ENCODE assay signal across 6 worm cellular contexts in the genomic region with DNA sequence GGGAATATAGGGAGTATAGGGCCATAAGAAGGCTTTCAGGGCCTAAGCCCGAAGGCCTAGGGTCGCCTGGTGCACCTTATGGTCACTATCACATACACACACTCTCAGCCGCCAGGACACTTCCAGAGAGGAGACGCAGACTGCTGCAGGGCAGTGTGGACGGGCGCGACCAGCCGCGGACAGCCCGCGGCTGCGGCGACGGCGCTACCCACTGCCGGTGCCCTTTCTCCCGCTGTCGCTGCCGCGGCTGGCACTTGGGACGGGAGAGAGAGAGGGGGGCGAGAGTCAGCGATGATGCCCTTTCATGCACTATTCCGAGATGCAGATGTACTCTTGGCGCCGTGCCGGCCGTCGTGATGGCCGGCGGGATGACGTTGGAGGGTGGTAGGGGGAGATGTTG.
TF ChIP-seq lines count a peak whose summit lies in the region.

No protein-coding gene starts in this region.

TF ChIP-seq in whole organism, L1 larva, 84 proteins besides CTCF, POLR2A, EP300 and RAD21 (continued from another document):
- TF ChIP-seq ceh-8 (GFP tag; optimal IDR thresholded peaks at IDR 0.05; lab: Kevin White, UChicago) (peak; percentile 92), lsy-2 (tag; optimal IDR thresholded peaks at IDR 0.05; lab: Kevin White, UChicago) (peak in 1 of 2 experiments; percentile 6), ztf-11 (tag; optimal IDR thresholded peaks at IDR 0.05; lab: Kevin White, UChicago) (peak in 1 of 2 experiments; percentile 43), tbx-2 (tag; optimal IDR thresholded peaks at IDR 0.05; lab: Kevin White, UChicago) (no peak), jun-1 (tag; optimal IDR thresholded peaks at IDR 0.05; lab: Kevin White, UChicago) (peak; percentile 24), snu-23 (GFP tag; optimal IDR thresholded peaks at IDR 0.05; lab: Kevin White, UChicago) (peak; percentile 20), nhr-85 (tag; lab: Kevin White, UChicago) (no peak), skn-1 (tag; optimal IDR thresholded peaks at IDR 0.05; lab: Kevin White, UChicago) (peak; percentile 46), nhr-47 (tag; optimal IDR thresholded peaks at IDR 0.05; lab: Kevin White, UChicago) (peak; percentile 46), tlp-1 (tag; optimal IDR thresholded peaks at IDR 0.05; lab: Kevin White, UChicago) (no peak), mep-1 (tag; optimal IDR thresholded peaks at IDR 0.05; lab: Kevin White, UChicago) (peak; percentile 14), sptf-1 (tag; optimal IDR thresholded peaks at IDR 0.05; lab: Kevin White, UChicago) (no peak), lin-14 (GFP tag; optimal IDR thresholded peaks at IDR 0.05; lab: Kevin White, UChicago) (peak; percentile 67), swsn-7 (tag; optimal IDR thresholded peaks at IDR 0.05; lab: Kevin White, UChicago) (peak; percentile 35), nhr-20 (tag; optimal IDR thresholded peaks at IDR 0.05; lab: Kevin White, UChicago) (peak; percentile 5), aha-1 (tag; optimal IDR thresholded peaks at IDR 0.05; lab: Kevin White, UChicago) (no peak), fkh-4 (tag; optimal IDR thresholded peaks at IDR 0.05; lab: Kevin White, UChicago; ENCODE audit: borderline replicate concordance) (no peak), efl-1 (optimal IDR thresholded peaks at IDR 0.05; lab: Kevin White, UChicago) (peak in 1 of 2 experiments; percentile 5), efl-1 (GFP tag; optimal IDR thresholded peaks at IDR 0.05 in 1 of 2; lab: Kevin White, UChicago) (peak in 1 of 2 experiments; percentile 34)
TF ChIP-seq in whole organism, L1 larva: peak in this region for 20.

TF ChIP-seq in whole organism, L2 larva, 48 proteins besides CTCF, POLR2A, EP300 and RAD21 (continued from another document and continues in another):
- TF ChIP-seq sem-4 (tag; optimal IDR thresholded peaks at IDR 0.05; lab: Kevin White, UChicago) (peak; percentile 12), Y55F3AM.14 (GFP tag; optimal IDR thresholded peaks at IDR 0.05; lab: Kevin White, UChicago) (peak; percentile 65), dmd-4 (tag; optimal IDR thresholded peaks at IDR 0.05; lab: Kevin White, UChicago) (no peak), mdl-1 (tag; optimal IDR thresholded peaks at IDR 0.05; lab: Kevin White, UChicago) (peak; percentile 54 to 62), gmeb-1 (tag; optimal IDR thresholded peaks at IDR 0.05; lab: Kevin White, UChicago) (no peak), skn-1 (tag; optimal IDR thresholded peaks at IDR 0.05; lab: Kevin White, UChicago) (no peak), lin-13 (GFP tag; optimal IDR thresholded peaks at IDR 0.05; lab: Kevin White, UChicago) (peak; percentile 32), elt-3 (tag; optimal IDR thresholded peaks at IDR 0.05; lab: Kevin White, UChicago) (no peak), ama-1 (optimal IDR thresholded peaks at IDR 0.05; lab: Kevin White, UChicago) (no peak), ZK546.5 (tag; optimal IDR thresholded peaks at IDR 0.05; lab: Kevin White, UChicago) (no peak), unc-39 (tag; optimal IDR thresholded peaks at IDR 0.05; lab: Kevin White, UChicago) (no peak), lin-39 (tag; optimal IDR thresholded peaks at IDR 0.05; lab: Kevin White, UChicago) (no peak), blmp-1 (tag; optimal IDR thresholded peaks at IDR 0.05; lab: Kevin White, UChicago; ENCODE audit: insufficient read depth) (peak; percentile 20), mbf-1 (tag; optimal IDR thresholded peaks at IDR 0.05; lab: Kevin White, UChicago) (no peak), peb-1 (tag; optimal IDR thresholded peaks at IDR 0.05; lab: Kevin White, UChicago) (peak; percentile 97), nhr-21 (tag; optimal IDR thresholded peaks at IDR 0.05; lab: Kevin White, UChicago) (peak; percentile 69), unc-55 (GFP tag; optimal IDR thresholded peaks at IDR 0.05; lab: Kevin White, UChicago) (peak; percentile 49), mab-5 (tag; optimal IDR thresholded peaks at IDR 0.05; lab: Kevin White, UChicago) (no peak), fos-1 (tag; optimal IDR thresholded peaks at IDR 0.05; lab: Kevin White, UChicago) (peak; percentile 41), R02D3.7 (tag; optimal IDR thresholded peaks at IDR 0.05; lab: Kevin White, UChicago) (no peak), zag-1 (tag; optimal IDR thresholded peaks at IDR 0.05; lab: Kevin White, UChicago) (peak; percentile 66), nhr-77 (tag; optimal IDR thresholded peaks at IDR 0.05; lab: Kevin White, UChicago) (no peak), nhr-12 (tag; optimal IDR thresholded peaks at IDR 0.05; lab: Kevin White, UChicago) (no peak)

TF ChIP-seq in whole organism, L3 larva, 47 proteins besides CTCF, POLR2A, EP300 and RAD21 (continued from another document and continues in another):
- TF ChIP-seq nhr-237 (tag; optimal IDR thresholded peaks at IDR 0.05; lab: Kevin White, UChicago) (no peak), nhr-11 (tag; optimal IDR thresholded peaks at IDR 0.05; lab: Kevin White, UChicago) (peak; percentile 10), nhr-67 (tag; optimal IDR thresholded peaks at IDR 0.05; lab: Kevin White, UChicago) (no peak), ztf-11 (tag; optimal IDR thresholded peaks at IDR 0.05; lab: Kevin White, UChicago) (no peak), eor-1 (tag; optimal IDR thresholded peaks at IDR 0.05; lab: Kevin White, UChicago) (no peak), pha-4 (tag; optimal IDR thresholded peaks at IDR 0.05; lab: Kevin White, UChicago) (peak; percentile 40), egl-5 (tag; optimal IDR thresholded peaks at IDR 0.05; lab: Kevin White, UChicago) (no peak), fkh-2 (tag; optimal IDR thresholded peaks at IDR 0.05; lab: Kevin White, UChicago) (no peak), ZK546.5 (tag; optimal IDR thresholded peaks at IDR 0.05; lab: Kevin White, UChicago) (no peak), elt-3 (tag; optimal IDR thresholded peaks at IDR 0.05; lab: Kevin White, UChicago) (peak in 1 of 3 experiments; percentile 74), jun-1 (tag; optimal IDR thresholded peaks at IDR 0.05; lab: Kevin White, UChicago) (peak; percentile 24), unc-62 (GFP tag; optimal IDR thresholded peaks at IDR 0.05; lab: Kevin White, UChicago) (peak; percentile 77), hmg-11 (tag; optimal IDR thresholded peaks at IDR 0.05; lab: Kevin White, UChicago) (peak; percentile 78), ama-1 (optimal IDR thresholded peaks at IDR 0.05; lab: Kevin White, UChicago) (no peak), sea-2 (GFP tag; optimal IDR thresholded peaks at IDR 0.05; lab: Kevin White, UChicago) (no peak), nhr-43 (tag; optimal IDR thresholded peaks at IDR 0.05; lab: Kevin White, UChicago; ENCODE audit: poor library complexity, severe bottlenecking) (peak; percentile 19), fos-1 (tag; optimal IDR thresholded peaks at IDR 0.05; lab: Kevin White, UChicago) (no peak), ceh-9 (tag; optimal IDR thresholded peaks at IDR 0.05; lab: Kevin White, UChicago) (no peak), nhr-76 (tag; optimal IDR thresholded peaks at IDR 0.05; lab: Kevin White, UChicago) (no peak), daf-12 (tag; optimal IDR thresholded peaks at IDR 0.05; lab: Kevin White, UChicago) (peak; percentile 73), nhr-12 (tag; optimal IDR thresholded peaks at IDR 0.05; lab: Kevin White, UChicago) (no peak), ztf-4 (tag; optimal IDR thresholded peaks at IDR 0.05; lab: Kevin White, UChicago) (no peak), nhr-77 (tag; optimal IDR thresholded peaks at IDR 0.05; lab: Kevin White, UChicago) (no peak)

TF ChIP-seq in whole organism, L4 larva, 104 proteins besides CTCF, POLR2A, EP300 and RAD21 (continued from another document and continues in another):
- TF ChIP-seq madf-5 (GFP tag; IDR thresholded peaks at IDR 0.05; lab: Robert Waterston, UW) (0 out of 4 replicates have a peak, but pooled peaks of 1 of the 2 experiments have one; percentile 18), nhr-11 (tag; optimal IDR thresholded peaks at IDR 0.05; lab: Kevin White, UChicago) (no peak), rbr-2 (tag; optimal IDR thresholded peaks at IDR 0.05; lab: Kevin White, UChicago) (peak; percentile 55), pha-4 (GFP tag; IDR thresholded peaks at IDR 0.05; lab: Robert Waterston, UW) (peak; percentile 70), pha-4 (tag; optimal IDR thresholded peaks at IDR 0.05; lab: Kevin White, UChicago) (no peak), F44E2.7 (GFP tag; IDR thresholded peaks at IDR 0.05; lab: Robert Waterston, UW) (no peak), lsy-2 (tag; optimal IDR thresholded peaks at IDR 0.05; lab: Kevin White, UChicago) (no peak), hlh-30 (tag; optimal IDR thresholded peaks at IDR 0.05; lab: Kevin White, UChicago; ENCODE audit: insufficient read depth) (peak; percentile 60), nhr-48 (tag; optimal IDR thresholded peaks at IDR 0.05; lab: Kevin White, UChicago) (peak; percentile 49), hmg-1.1 (GFP tag; IDR thresholded peaks at IDR 0.05; lab: Robert Waterston, UW) (peak; percentile 76), ceh-62 (tag; optimal IDR thresholded peaks at IDR 0.05; lab: Kevin White, UChicago) (no peak), madf-9 (GFP tag; conservative IDR thresholded peaks at IDR 0.05; lab: Robert Waterston, UW) (peak; percentile 99), daf-19 (GFP tag; conservative IDR thresholded peaks at IDR 0.05; lab: Robert Waterston, UW) (no peak), aha-1 (tag; lab: Kevin White, UChicago) (peak; percentile 61), ctbp-1 (GFP tag; IDR thresholded peaks at IDR 0.05; lab: Robert Waterston, UW) (peak; percentile 71), arid-1 (GFP tag; conservative IDR thresholded peaks at IDR 0.05; lab: Robert Waterston, UW) (peak; percentile 69), vab-7 (GFP tag; IDR thresholded peaks at IDR 0.05; lab: Robert Waterston, UW) (peak; percentile 44; the same call in 1 of the 2 replicates), sdz-12 (GFP tag; optimal IDR thresholded peaks at IDR 0.05; lab: Kevin White, UChicago) (no peak), spr-3 (GFP tag; optimal IDR thresholded peaks at IDR 0.05; lab: Kevin White, UChicago) (peak; percentile 58), lin-38 (GFP tag; IDR thresholded peaks at IDR 0.05; lab: Robert Waterston, UW) (peak; percentile 22; the same call in 1 of the 2 replicates), spr-1 (tag; optimal IDR thresholded peaks at IDR 0.05; lab: Kevin White, UChicago) (peak; percentile 39), mxl-2 (GFP tag; conservative IDR thresholded peaks at IDR 0.05; lab: Robert Waterston, UW) (no peak), nhr-25 (tag; optimal IDR thresholded peaks at IDR 0.05; lab: Kevin White, UChicago; ENCODE audit: borderline replicate concordance, insufficient read depth) (no peak)

TF ChIP-seq in whole organism, late embryonic, 69 proteins besides CTCF, POLR2A, EP300 and RAD21 (continued from another document and continues in another):
- TF ChIP-seq hlh-15 (tag; optimal IDR thresholded peaks at IDR 0.05; lab: Kevin White, UChicago): no peak
- no peak for TF ChIP-seq pat-9 (tag; optimal IDR thresholded peaks at IDR 0.05; lab: Kevin White, UChicago)
- no peak for TF ChIP-seq ceh-9 (tag; optimal IDR thresholded peaks at IDR 0.05; lab: Kevin White, UChicago)
- peak; percentile 50 for TF ChIP-seq sox-4 (tag; optimal IDR thresholded peaks at IDR 0.05; lab: Kevin White, UChicago)
- TF ChIP-seq unc-3 (GFP tag; conservative IDR thresholded peaks at IDR 0.05; lab: Robert Waterston, UW): no peak
- TF ChIP-seq unc-3 (tag; optimal IDR thresholded peaks at IDR 0.05; lab: Kevin White, UChicago): no peak
- TF ChIP-seq ets-4 (tag; optimal IDR thresholded peaks at IDR 0.05; lab: Kevin White, UChicago): peak; percentile 30
- TF ChIP-seq rnt-1 (tag; optimal IDR thresholded peaks at IDR 0.05; lab: Kevin White, UChicago): peak; percentile 64
- no peak for TF ChIP-seq ceh-22 (tag; optimal IDR thresholded peaks at IDR 0.05; lab: Kevin White, UChicago)
- TF ChIP-seq tbx-7 (tag; optimal IDR thresholded peaks at IDR 0.05; lab: Kevin White, UChicago): no peak
- no peak for TF ChIP-seq ztf-16 (tag; optimal IDR thresholded peaks at IDR 0.05; lab: Kevin White, UChicago)
- TF ChIP-seq nhr-11 (tag; optimal IDR thresholded peaks at IDR 0.05; lab: Kevin White, UChicago): no peak
- no peak for TF ChIP-seq lin-11 (tag; optimal IDR thresholded peaks at IDR 0.05; lab: Kevin White, UChicago)
- no peak for TF ChIP-seq ceh-24 (tag; optimal IDR thresholded peaks at IDR 0.05; lab: Kevin White, UChicago)
- no peak for TF ChIP-seq nfya-1 (tag; optimal IDR thresholded peaks at IDR 0.05; lab: Kevin White, UChicago)
- TF ChIP-seq pros-1 (tag; optimal IDR thresholded peaks at IDR 0.05; lab: Kevin White, UChicago): no peak
- TF ChIP-seq ttx-3 (tag; optimal IDR thresholded peaks at IDR 0.05; lab: Kevin White, UChicago): no peak
- TF ChIP-seq nhr-232 (tag; optimal IDR thresholded peaks at IDR 0.05; lab: Kevin White, UChicago): no peak
- TF ChIP-seq hlh-30 (tag; optimal IDR thresholded peaks at IDR 0.05; lab: Kevin White, UChicago; ENCODE audit: insufficient read depth): no peak
- no peak for TF ChIP-seq ceh-18 (tag; optimal IDR thresholded peaks at IDR 0.05; lab: Kevin White, UChicago)
- TF ChIP-seq pqm-1 (tag; optimal IDR thresholded peaks at IDR 0.05; lab: Kevin White, UChicago): no peak
- TF ChIP-seq C08G9.2 (tag; optimal IDR thresholded peaks at IDR 0.05; lab: Kevin White, UChicago): no peak
- no peak for TF ChIP-seq ceh-48 (tag; optimal IDR thresholded peaks at IDR 0.05; lab: Kevin White, UChicago)
- peak; percentile 52 for TF ChIP-seq sdc-2 (tag; optimal IDR thresholded peaks at IDR 0.05; lab: Kevin White, UChicago)
- no peak for TF ChIP-seq Y22D7AL.16 (tag; optimal IDR thresholded peaks at IDR 0.05; lab: Kevin White, UChicago)
- TF ChIP-seq ceh-45 (GFP tag; IDR thresholded peaks at IDR 0.05; lab: Robert Waterston, UW): no peak

TF ChIP-seq in whole organism, young adult, 124 proteins besides CTCF, POLR2A, EP300 and RAD21 (continued from another document):
- TF ChIP-seq ekl-4 (GFP tag; IDR thresholded peaks at IDR 0.05; lab: Robert Waterston, UW) (no peak), sdz-38 (tag; optimal IDR thresholded peaks at IDR 0.05; lab: Kevin White, UChicago) (no peak), F22D6.2 (tag; optimal IDR thresholded peaks at IDR 0.05; lab: Kevin White, UChicago) (no peak)
